Worm (Caenorhabditis elegans) whole organism, L4/young adult: ENCODE measurements around the gene F11A5.5.

Source experiments
- W03F9.2 ChIP-seq: fragments of 150-350 bp; optimal IDR thresholded peaks from 2 replicates; lab custom pipeline; 2014; ENCODE audit warnings: missing biosample characterization, missing genetic modification characterization
- dao-5 ChIP-seq: sonication (generic microtip); optimal IDR thresholded peaks from 2 replicates; lab custom pipeline; 2016; ENCODE audit warnings: missing genotype, missing genetic modification characterization, moderate library complexity, missing compliant biosample characterization
- him-1 ChIP-seq: sonication (generic microtip); optimal IDR thresholded peaks from 2 replicates; lab custom pipeline; 2016; ENCODE audit warnings: missing genotype, missing genetic modification reagents, missing genetic modification characterization, missing compliant biosample characterization

ce11 chrV:16224027-16224426 lies 25.9 kb downstream of the F11A5.5 start, which contains the start of gene stdh-2:
- no peak for TF ChIP-seq W03F9.2
- TF ChIP-seq him-1 (tag; lab: Kevin White, UChicago) = no peak
- TF ChIP-seq dao-5 (tag; lab: Kevin White, UChicago) = no peak
